Fruit fly (Drosophila melanogaster): ENCODE data around the gene Non2.
A peak's percentile ranks its signal among the peaks of the same experiment; 100 is the strongest.

Gene Non2

DNA sequence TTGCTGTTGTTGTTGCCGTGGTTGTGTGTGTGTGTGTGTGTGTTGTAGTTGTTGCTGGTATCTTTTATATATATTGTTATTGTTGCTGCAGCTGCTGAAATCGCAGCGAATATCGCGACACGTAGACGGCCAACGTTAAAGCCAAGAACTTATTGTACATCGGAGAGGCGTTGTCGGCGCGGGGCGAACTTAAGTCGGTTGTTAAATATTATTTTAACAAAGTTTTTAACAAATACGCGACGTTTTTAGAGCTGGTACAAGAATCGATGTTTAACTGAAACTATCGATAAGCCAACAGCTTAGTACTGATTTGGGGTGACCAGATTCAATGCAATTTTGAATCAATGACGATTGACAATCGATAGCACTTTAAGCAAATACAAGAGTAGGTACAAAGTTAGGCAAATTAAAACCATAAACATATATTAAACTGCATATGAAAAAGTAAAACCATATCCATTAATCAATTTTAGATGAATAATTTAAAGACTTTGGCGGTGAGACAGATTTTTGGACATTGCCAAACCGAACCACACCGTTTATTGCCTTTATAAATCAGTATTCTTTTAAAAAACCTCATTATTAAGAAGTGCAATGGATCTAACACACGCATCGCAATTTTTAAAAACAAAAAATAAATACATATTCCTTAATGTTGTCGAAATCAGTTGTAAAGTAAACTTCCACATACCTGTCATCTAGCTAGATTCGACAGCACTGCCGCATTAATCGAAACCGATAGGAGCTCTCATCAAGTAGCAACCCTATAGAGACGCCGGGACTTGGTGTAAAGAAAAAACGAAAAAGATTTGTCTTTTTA lies at the start of gene Non2, which contains the start of gene Mrtf (continued):
- TF ChIP-seq CG14014 (GFP tag; IDR thresholded peaks at IDR 0.05) (peak; percentile 64), CG5245 (GFP tag; optimal IDR thresholded peaks at IDR 0.05) (peak; percentile 7), usp (GFP tag; optimal IDR thresholded peaks at IDR 0.05) (no peak), CG31224 (GFP tag; IDR thresholded peaks at IDR 0.05) (no peak), toy (GFP tag; IDR thresholded peaks at IDR 0.05) (no peak; the same call in 1 of the 2 replicates), CG12236 (GFP tag; optimal IDR thresholded peaks at IDR 0.05) (no peak), CrebB (tag; optimal IDR thresholded peaks at IDR 0.05) (no peak), twi (tag; optimal IDR thresholded peaks at IDR 0.05) (peak; percentile 38), zen2 (GFP tag; IDR thresholded peaks at IDR 0.05; ENCODE audit: partially characterized antibody) (peak; percentile 82), ranshi (GFP tag; IDR thresholded peaks at IDR 0.05) (peak; percentile 61; the same call in 1 of the 2 replicates), Dip3 (GFP tag; optimal IDR thresholded peaks at IDR 0.05) (peak; percentile 69), Hr39 (optimal IDR thresholded peaks at IDR 0.05) (no peak), CG7745 (tag; optimal IDR thresholded peaks at IDR 0.05) (no peak), pb (GFP tag; optimal IDR thresholded peaks at IDR 0.05) (peak; percentile 15), Trl (optimal IDR thresholded peaks at IDR 0.05) (no peak), Trl (GFP tag; optimal IDR thresholded peaks at IDR 0.05) (peak; percentile 55), Dad (GFP tag; optimal IDR thresholded peaks at IDR 0.05) (no peak), vnd (GFP tag; IDR thresholded peaks at IDR 0.05; ENCODE audit: partially characterized antibody) (peak; percentile 82), CG4730 (GFP tag; IDR thresholded peaks at IDR 0.05) (0 out of 2 replicates have a peak, but pooled peaks have one; percentile 17), Rx (GFP tag; IDR thresholded peaks at IDR 0.05) (no peak), CG10431 (GFP tag; optimal IDR thresholded peaks at IDR 0.05) (no peak), CG7839 (tag; optimal IDR thresholded peaks at IDR 0.05) (peak; percentile 62), PHDP (tag; optimal IDR thresholded peaks at IDR 0.05) (peak; percentile 0), CG11456 (GFP tag; IDR thresholded peaks at IDR 0.05) (peak; percentile 65; the same call in 2 of the 3 replicates), CG6683 (GFP tag; optimal IDR thresholded peaks at IDR 0.05) (no peak), zf30C (GFP tag; optimal IDR thresholded peaks at IDR 0.05) (no peak), hkb (optimal IDR thresholded peaks at IDR 0.05) (no peak), hkb (GFP tag; IDR thresholded peaks at IDR 0.05) (0 out of 2 replicates have a peak, but pooled peaks have one; percentile 34), B-H2 (GFP tag; optimal IDR thresholded peaks at IDR 0.05) (peak; percentile 50), Jarid2 (GFP tag; optimal IDR thresholded peaks at IDR 0.05) (no peak), CG2875 (GFP tag; optimal IDR thresholded peaks at IDR 0.05) (no peak), fd102C (GFP tag; optimal IDR thresholded peaks at IDR 0.05) (no peak), cwo (GFP tag; optimal IDR thresholded peaks at IDR 0.05) (peak; percentile 16), CG2129 (GFP tag; IDR thresholded peaks at IDR 0.05; ENCODE audit: partially characterized antibody) (peak; percentile 36; the same call in 1 of the 2 replicates), lilli (GFP tag; optimal IDR thresholded peaks at IDR 0.05) (peak; percentile 80), stwl (tag; optimal IDR thresholded peaks at IDR 0.05) (peak; percentile 69), tin (GFP tag; optimal IDR thresholded peaks at IDR 0.05) (peak; percentile 66), ERR (GFP tag; optimal IDR thresholded peaks at IDR 0.05) (no peak), ken (GFP tag; IDR thresholded peaks at IDR 0.05) (peak; percentile 69; the same call in 2 of the 3 replicates), Meics (GFP tag; optimal IDR thresholded peaks at IDR 0.05) (peak; percentile 67), CG7556 (GFP tag; optimal IDR thresholded peaks at IDR 0.05) (peak; percentile 55), Nf-YA (GFP tag; IDR thresholded peaks at IDR 0.05) (peak; percentile 33; the same call in 1 of the 2 replicates), CG14965 (GFP tag; optimal IDR thresholded peaks at IDR 0.05; ENCODE audit: borderline replicate concordance) (no peak), aop (GFP tag; IDR thresholded peaks at IDR 0.05) (no peak), Abd-B (GFP tag; optimal IDR thresholded peaks at IDR 0.05) (peak; percentile 58), E2f2 (GFP tag; IDR thresholded peaks at IDR 0.05) (no peak), dan (GFP tag; IDR thresholded peaks at IDR 0.05) (no peak), CG17912 (GFP tag; optimal IDR thresholded peaks at IDR 0.05) (no peak), NfI (GFP tag; optimal IDR thresholded peaks at IDR 0.05) (peak; percentile 58), bcd (GFP tag; optimal IDR thresholded peaks at IDR 0.05) (peak; percentile 56)

Measured in whole organism, embryonic.